Fruit fly (Drosophila melanogaster) whole organism: ENCODE data around the gene CG10903.

Experiments used
- CG8478 ChIP-seq: fragments of >200 bp; optimal IDR thresholded peaks from 2 replicates; lab custom pipeline; 2018; ENCODE audit warnings: inconsistent platforms
- Dll ChIP-seq: fragments of >200 bp; optimal IDR thresholded peaks from 2 replicates; lab custom pipeline; 2017
- pan ChIP-seq: fragments of >200 bp; optimal IDR thresholded peaks from 2 replicates; lab custom pipeline; 2017
- psq ChIP-seq: fragments of >200 bp; optimal IDR thresholded peaks from 2 replicates; lab custom pipeline; 2017
- usp ChIP-seq: fragments of >200 bp; optimal IDR thresholded peaks from 2 replicates; lab custom pipeline; 2017; ENCODE audit warnings: missing biosample characterization, missing genetic modification characterization, mixed read lengths

dm6 chr3R:8037896-8038295 is 7.7 kb downstream of the CG10903 start:
- no peak for TF ChIP-seq usp
- TF ChIP-seq psq (lab: Kevin White, UChicago), result no peak
- no peak for TF ChIP-seq CG8478 (lab: Kevin White, UChicago)
- no peak for TF ChIP-seq pan (lab: Kevin White, UChicago)
- TF ChIP-seq Dll (lab: Kevin White, UChicago), result no peak
